Fruit fly (Drosophila melanogaster) whole organism, embryonic: ENCODE data around the gene Uba2.

ENCODE experiments used
- Antp ChIP-seq: fragments of 200-800 bp; sonication (Bioruptor generic); optimal IDR thresholded peaks from 3 replicates; lab custom pipeline; 2016; ENCODE audit warnings: missing biosample characterization, missing genetic modification characterization
- Asciz ChIP-seq: fragments of 200-800 bp; sonication (Bioruptor generic); optimal IDR thresholded peaks from 2 replicates; lab custom pipeline; 2017; ENCODE audit warnings: missing biosample characterization, mild to moderate bottlenecking, missing genetic modification characterization, missing genetic modification reagents
- Atf3 ChIP-seq: fragments of 200-800 bp; sonication (Bioruptor generic); optimal IDR thresholded peaks from 3 replicates; lab custom pipeline; 2016; ENCODE audit warnings: missing biosample characterization, missing genetic modification characterization
- BEAF-32 ChIP-seq: fragments of 200-800 bp; sonication (Bioruptor generic); optimal IDR thresholded peaks from 3 replicates; lab custom pipeline; 2017; ENCODE audit warnings: missing biosample characterization, missing genetic modification characterization, mild to moderate bottlenecking, moderate library complexity, missing genetic modification reagents
- CG11247 ChIP-seq: fragments of 200-800 bp; sonication (Bioruptor generic); IDR thresholded peaks from 2 replicates; pipeline ENCODE4 v1.3.6; 2022; ENCODE audit warnings: missing biosample characterization, missing genetic modification characterization
- CG11695 ChIP-seq: fragments of 200-800 bp; sonication (Bioruptor generic); IDR thresholded peaks from 3 replicates; pipeline ENCODE4 v1.3.6; 2022; ENCODE audit warnings: missing biosample characterization, missing genetic modification characterization
- CG14441 ChIP-seq: fragments of 200-800 bp; sonication (Bioruptor generic); IDR thresholded peaks from 2 replicates; pipeline ENCODE4 v1.3.6; 2022; ENCODE audit warnings: missing biosample characterization, missing genetic modification characterization
- CG15011 ChIP-seq: fragments of 200-800 bp; sonication (Bioruptor generic); optimal IDR thresholded peaks from 3 replicates; lab custom pipeline; 2018; ENCODE audit warnings: missing biosample characterization, mild to moderate bottlenecking, missing genetic modification characterization
- CG15601 ChIP-seq: fragments of 200-800 bp; sonication (Bioruptor generic); optimal IDR thresholded peaks from 3 replicates; lab custom pipeline; 2019; ENCODE audit warnings: missing biosample characterization, mild to moderate bottlenecking, missing genetic modification characterization, moderate library complexity
- CG15696 ChIP-seq: fragments of 200-800 bp; sonication (Bioruptor generic); optimal IDR thresholded peaks from 2 replicates; lab custom pipeline; 2019; ENCODE audit warnings: missing biosample characterization, mild to moderate bottlenecking, missing genetic modification characterization, moderate library complexity
- CG17568 ChIP-seq: fragments of 200-800 bp; sonication (Bioruptor generic); optimal IDR thresholded peaks from 2 replicates; lab custom pipeline; 2018; ENCODE audit warnings: missing biosample characterization, mild to moderate bottlenecking, missing genetic modification characterization, moderate library complexity
- CG17912 ChIP-seq: fragments of 200-800 bp; sonication (Bioruptor generic); optimal IDR thresholded peaks from 2 replicates; lab custom pipeline; 2018; ENCODE audit warnings: missing biosample characterization, mild to moderate bottlenecking, missing genetic modification characterization
- CG18011 ChIP-seq: fragments of 200-800 bp; sonication (Bioruptor generic); optimal IDR thresholded peaks from 2 replicates; lab custom pipeline; 2017; ENCODE audit warnings: missing biosample characterization, missing genetic modification characterization, mild to moderate bottlenecking, moderate library complexity, missing genotype
- CG2199 ChIP-seq: fragments of 200-800 bp; sonication (Bioruptor generic); IDR thresholded peaks from 3 replicates; pipeline ENCODE4 v1.3.6; 2022; ENCODE audit warnings: missing biosample characterization, missing genetic modification characterization
- CG2678 ChIP-seq: fragments of 200-800 bp; sonication (Bioruptor generic); optimal IDR thresholded peaks from 3 replicates; lab custom pipeline; 2019; ENCODE audit warnings: missing biosample characterization, mild to moderate bottlenecking, missing genetic modification characterization, moderate library complexity
- CG31388 ChIP-seq: fragments of 200-800 bp; sonication (Bioruptor generic); optimal IDR thresholded peaks from 2 replicates; lab custom pipeline; 2016; ENCODE audit warnings: missing biosample characterization, missing genetic modification characterization
- CG31441 ChIP-seq: fragments of 200-800 bp; sonication (Bioruptor generic); IDR thresholded peaks from 2 replicates; pipeline ENCODE4 v1.3.6; 2022; ENCODE audit warnings: missing biosample characterization, missing genetic modification characterization
- CG4707 ChIP-seq: fragments of 200-800 bp; sonication (Bioruptor generic); optimal IDR thresholded peaks from 2 replicates; lab custom pipeline; 2018; ENCODE audit warnings: missing biosample characterization, mild to moderate bottlenecking, missing genetic modification characterization, moderate library complexity
- CG7556 ChIP-seq: fragments of 200-800 bp; sonication (Bioruptor generic); optimal IDR thresholded peaks from 2 replicates; lab custom pipeline; 2017; ENCODE audit warnings: missing biosample characterization, mild to moderate bottlenecking, missing genetic modification characterization
- CG7786 ChIP-seq: fragments of 200-800 bp; sonication (Bioruptor generic); optimal IDR thresholded peaks from 2 replicates; lab custom pipeline; 2016; ENCODE audit warnings: missing biosample characterization, missing genetic modification characterization
- CG7963 ChIP-seq: fragments of 200-800 bp; sonication (Bioruptor generic); IDR thresholded peaks from 3 replicates; pipeline ENCODE4 v1.3.6; 2022; ENCODE audit warnings: missing biosample characterization, missing genetic modification characterization; ENCODE audit not compliant: partially characterized antibody
- CG8944 ChIP-seq: fragments of 200-800 bp; sonication (Bioruptor generic); optimal IDR thresholded peaks from 3 replicates; lab custom pipeline; 2016; ENCODE audit warnings: missing biosample characterization, missing genetic modification characterization
- Doc3 ChIP-seq: fragments of 200-800 bp; sonication (Bioruptor generic); IDR thresholded peaks from 3 replicates; pipeline ENCODE4 v1.3.6; 2022; ENCODE audit warnings: missing biosample characterization, missing genetic modification characterization; ENCODE audit not compliant: partially characterized antibody
- Dref ChIP-seq: fragments of 200-800 bp; sonication (Bioruptor generic); IDR thresholded peaks from 2 replicates; pipeline ENCODE4 v1.3.6; 2022; ENCODE audit warnings: missing biosample characterization, missing genetic modification characterization
- H2.0 ChIP-seq: fragments of 200-800 bp; sonication (Bioruptor generic); IDR thresholded peaks from 2 replicates; pipeline ENCODE4 v1.3.6; 2022; ENCODE audit warnings: missing biosample characterization, missing genetic modification characterization
- HHEX ChIP-seq: fragments of 200-800 bp; sonication (Bioruptor generic); optimal IDR thresholded peaks from 3 replicates; lab custom pipeline; 2017; ENCODE audit warnings: missing biosample characterization, mild to moderate bottlenecking, missing genetic modification characterization, missing genetic modification reagents
- HLH3B ChIP-seq: fragments of 200-800 bp; sonication (Bioruptor generic); IDR thresholded peaks from 2 replicates; pipeline ENCODE4 v1.3.6; 2022; ENCODE audit warnings: missing biosample characterization, missing genetic modification characterization
- Max ChIP-seq: fragments of 200-800 bp; sonication (Bioruptor generic); optimal IDR thresholded peaks from 2 replicates; lab custom pipeline; 2016; ENCODE audit warnings: missing biosample characterization, mild to moderate bottlenecking, missing genetic modification characterization
- Nf-YB ChIP-seq: fragments of 200-800 bp; sonication (Bioruptor generic); optimal IDR thresholded peaks from 3 replicates; lab custom pipeline; 2019; ENCODE audit warnings: missing biosample characterization, mild to moderate bottlenecking, missing genetic modification characterization, moderate library complexity
- PHDP ChIP-seq: fragments of 200-800 bp; sonication (Bioruptor generic); optimal IDR thresholded peaks from 3 replicates; lab custom pipeline; 2018; ENCODE audit warnings: missing biosample characterization, mild to moderate bottlenecking, missing genetic modification characterization, moderate library complexity
- Ptx1 ChIP-seq: fragments of 200-800 bp; sonication (Bioruptor generic); IDR thresholded peaks from 2 replicates; pipeline ENCODE4 v1.3.6; 2022; ENCODE audit warnings: missing biosample characterization, missing genetic modification characterization
- Scr ChIP-seq: fragments of 200-800 bp; sonication (Bioruptor generic); IDR thresholded peaks from 2 replicates; pipeline ENCODE4 v1.3.6; 2022; ENCODE audit warnings: missing biosample characterization, missing genetic modification characterization; ENCODE audit not compliant: partially characterized antibody
- Trl ChIP-seq, 3 experiments: fragments of >200 bp in 2 of 3; fragments of 200-800 bp in 1 of 3; sonication (Bioruptor generic) in 1 of 3; optimal IDR thresholded peaks; 2 replicates in 1 of 3; 3 replicates in 2 of 3; lab custom pipeline; 2016 to 2017; ENCODE audit warnings: missing biosample characterization in 1 of 3, missing genetic modification characterization in 1 of 3
- cad ChIP-seq: fragments of >200 bp; optimal IDR thresholded peaks from 2 replicates; lab custom pipeline; 2017; ENCODE audit warnings: missing biosample characterization, missing genetic modification characterization
- cato ChIP-seq: fragments of 200-800 bp; sonication (Bioruptor generic); optimal IDR thresholded peaks from 2 replicates; lab custom pipeline; 2016; ENCODE audit warnings: missing biosample characterization, missing genetic modification characterization, borderline replicate concordance
- crc ChIP-seq: fragments of 200-800 bp; sonication (Bioruptor generic); optimal IDR thresholded peaks from 2 replicates; lab custom pipeline; 2016; ENCODE audit warnings: missing biosample characterization, missing genetic modification characterization
- fd64A ChIP-seq: fragments of 200-800 bp; sonication (Bioruptor generic); optimal IDR thresholded peaks from 3 replicates; lab custom pipeline; 2018; ENCODE audit warnings: missing biosample characterization, mild to moderate bottlenecking, missing genetic modification characterization
- fd96Cb ChIP-seq: fragments of 200-800 bp; sonication (Bioruptor generic); optimal IDR thresholded peaks from 2 replicates; lab custom pipeline; 2018; ENCODE audit warnings: missing biosample characterization, mild to moderate bottlenecking, missing genetic modification characterization, moderate library complexity
- gce ChIP-seq: fragments of 200-800 bp; sonication (Bioruptor generic); IDR thresholded peaks from 3 replicates; pipeline ENCODE4 v1.3.6; 2022; ENCODE audit warnings: missing biosample characterization, missing genetic modification characterization
- gcm2 ChIP-seq: fragments of 200-800 bp; sonication (Bioruptor generic); optimal IDR thresholded peaks from 2 replicates; lab custom pipeline; 2016; ENCODE audit warnings: missing biosample characterization, missing genetic modification characterization
- gro ChIP-seq: fragments of 200-800 bp; sonication (Bioruptor generic); optimal IDR thresholded peaks from 2 replicates; lab custom pipeline; 2016; ENCODE audit warnings: missing biosample characterization, missing genetic modification characterization
- lilli ChIP-seq: fragments of 200-800 bp; sonication (Bioruptor generic); optimal IDR thresholded peaks from 3 replicates; lab custom pipeline; 2016; ENCODE audit warnings: missing biosample characterization, missing genetic modification characterization
- mld ChIP-seq: fragments of 200-800 bp; sonication (Bioruptor generic); IDR thresholded peaks from 3 replicates; pipeline ENCODE4 v1.3.6; 2022; ENCODE audit warnings: missing biosample characterization, missing genetic modification characterization; ENCODE audit not compliant: partially characterized antibody
- pita ChIP-seq: fragments of 200-800 bp; sonication (Bioruptor generic); optimal IDR thresholded peaks from 2 replicates; lab custom pipeline; 2017; ENCODE audit warnings: missing biosample characterization, mild to moderate bottlenecking, missing genetic modification characterization
- repo ChIP-seq: fragments of 200-800 bp; sonication (Bioruptor generic); optimal IDR thresholded peaks from 2 replicates; lab custom pipeline; 2016; ENCODE audit warnings: missing biosample characterization, missing genetic modification characterization
- schlank ChIP-seq: fragments of 200-800 bp; sonication (Bioruptor generic); optimal IDR thresholded peaks from 2 replicates; lab custom pipeline; 2018; ENCODE audit warnings: missing biosample characterization, mild to moderate bottlenecking, missing genetic modification characterization
- ssp ChIP-seq: fragments of 200-800 bp; sonication (Bioruptor generic); IDR thresholded peaks from 2 replicates; pipeline ENCODE4 v1.3.6; 2022; ENCODE audit warnings: missing biosample characterization, missing genetic modification characterization
- trh ChIP-seq: fragments of 200-800 bp; sonication (Bioruptor generic); optimal IDR thresholded peaks from 2 replicates; lab custom pipeline; 2016; ENCODE audit warnings: missing biosample characterization, missing genetic modification characterization
- ttk ChIP-seq: fragments of 200-800 bp; sonication (Bioruptor generic); IDR thresholded peaks from 2 replicates; pipeline ENCODE4 v2.1.2; 2022; ENCODE audit warnings: missing biosample characterization, missing genetic modification characterization
- vnd ChIP-seq: fragments of 200-800 bp; sonication (Bioruptor generic); IDR thresholded peaks from 3 replicates; pipeline ENCODE4 v1.3.6; 2022; ENCODE audit warnings: missing biosample characterization, missing genetic modification characterization; ENCODE audit not compliant: partially characterized antibody

Gene Uba2

dm6 chr3L:8096106-8096558 lies 31.5 kb downstream of the Uba2 start (continued):
- TF ChIP-seq crc (peak; percentile 62), Asciz (GFP tag; lab: Kevin White, UChicago) (peak; percentile 84), Antp (GFP tag; lab: Kevin White, UChicago) (peak; percentile 78), lilli (GFP tag; lab: Kevin White, UChicago) (peak; percentile 96), Ptx1 (GFP tag; lab: Robert Waterston, UW) (peak; percentile 96), CG15011 (peak; percentile 92), cato (GFP tag; lab: Kevin White, UChicago) (peak; percentile 82), CG4707 (GFP tag; lab: Kevin White, UChicago) (peak; percentile 31), HLH3B (peak; percentile 84), CG17568 (peak; percentile 89), trh (GFP tag; lab: Kevin White, UChicago) (peak; percentile 71), CG14441 (GFP tag; lab: Robert Waterston, UW) (peak; percentile 94), mld (no peak), gro (GFP tag; lab: Kevin White, UChicago) (peak; percentile 94), Dref (no peak), CG8944 (GFP tag; lab: Kevin White, UChicago) (peak; percentile 71), BEAF-32 (GFP tag; lab: Kevin White, UChicago) (peak; percentile 17), CG15601 (tag; lab: Kevin White, UChicago) (peak; percentile 63), Atf3 (GFP tag; lab: Kevin White, UChicago) (no peak), CG31441 (GFP tag; lab: Robert Waterston, UW) (peak; percentile 92), CG18011 (peak; percentile 83), CG2678 (peak; percentile 96), CG11695 (GFP tag; lab: Robert Waterston, UW) (peak; percentile 96), CG7556 (GFP tag; lab: Kevin White, UChicago) (peak; percentile 98), PHDP (tag; lab: Kevin White, UChicago) (peak; percentile 97), Nf-YB (GFP tag; lab: Kevin White, UChicago) (peak; percentile 84), HHEX (peak; percentile 97), H2.0 (GFP tag; lab: Robert Waterston, UW) (peak; percentile 90), gcm2 (GFP tag; lab: Kevin White, UChicago) (peak; percentile 69), CG15696 (tag; lab: Kevin White, UChicago) (peak; percentile 68), Trl (optimal IDR thresholded peaks at IDR 0.05; lab: Kevin White, UChicago) (peak in 1 of 2 experiments; percentile 73), Trl (GFP tag; optimal IDR thresholded peaks at IDR 0.05; lab: Kevin White, UChicago) (peak; percentile 72), cad (GFP tag; lab: Kevin White, UChicago) (no peak), CG31388 (GFP tag; lab: Kevin White, UChicago) (peak; percentile 79), vnd (GFP tag; lab: Robert Waterston, UW) (no peak), CG2199 (no peak; the same call in 2 of the 3 replicates), CG11247 (peak; percentile 96), CG7786 (peak; percentile 81), Scr (GFP tag; lab: Robert Waterston, UW) (no peak), CG17912 (GFP tag; lab: Kevin White, UChicago) (peak; percentile 67), Doc3 (GFP tag; lab: Robert Waterston, UW) (no peak), fd64A (GFP tag; lab: Kevin White, UChicago) (peak; percentile 24), ssp (peak; percentile 84), Max (peak; percentile 94), ttk (GFP tag; lab: Robert Waterston, UW) (peak; percentile 88), schlank (tag; lab: Kevin White, UChicago) (peak; percentile 90), repo (peak; percentile 56), pita (no peak), CG7963 (GFP tag; lab: Robert Waterston, UW) (no peak), gce (GFP tag; lab: Robert Waterston, UW) (peak; percentile 76; the same call in 1 of the 3 replicates), fd96Cb (tag; lab: Kevin White, UChicago) (peak; percentile 80)
